Fruit fly (Drosophila melanogaster): Measurements from ENCODE around the gene Trm1.

Gene Trm1

dm6 chr2L:12435428-12435827 lies 7.6 kb downstream of the Trm1 start:
- TF ChIP-seq noc (tag; optimal IDR thresholded peaks at IDR 0.05) = no peak

- no peak for TF ChIP-seq noc (tag; optimal IDR thresholded peaks at IDR 0.05)
Measured at dm6 chr2L:12435976-12436771, 8.3 kb downstream of the Trm1 start.

- TF ChIP-seq noc (tag; optimal IDR thresholded peaks at IDR 0.05) = peak; percentile 21
Measured at dm6 chr2L:12445743-12446142, 17.9 kb downstream of the Trm1 start, which contains the start of gene Oatp33Ea. TSS of gene Oatp33Ea (minus strand) at chr2L:12445924.

dm6 chr2L:12448082-12448621 lies 20.3 kb downstream of the Trm1 start, which contains the start of the genes CG5421 and Oatp33Eb:
TSS of gene CG5421 (minus strand) at chr2L:12448132.
TSS of gene Oatp33Eb (plus strand) at chr2L:12448484.
- no peak for TF ChIP-seq noc (tag; optimal IDR thresholded peaks at IDR 0.05)

- no peak for TF ChIP-seq noc (tag; optimal IDR thresholded peaks at IDR 0.05)
Measured at dm6 chr2L:12453192-12453800, 25.5 kb downstream of the Trm1 start, which contains the start of gene CG5418. TSS of gene CG5418 (minus strand) at chr2L:12453242.

- no peak for TF ChIP-seq noc (tag; optimal IDR thresholded peaks at IDR 0.05)
Measured at dm6 chr2L:12455049-12455448, 27.2 kb downstream of the Trm1 start.

dm6 chr2L:12455750-12456149 lies 27.9 kb downstream of the Trm1 start:
- no peak for TF ChIP-seq noc (tag; optimal IDR thresholded peaks at IDR 0.05)

dm6 chr2L:12457201-12457600 lies 29.4 kb downstream of the Trm1 start:
- no peak for TF ChIP-seq noc (tag; optimal IDR thresholded peaks at IDR 0.05)

- no peak for TF ChIP-seq noc (tag; optimal IDR thresholded peaks at IDR 0.05)
Measured at dm6 chr2L:12457715-12458114, 29.9 kb downstream of the Trm1 start.

- TF ChIP-seq noc (tag; optimal IDR thresholded peaks at IDR 0.05) = no peak
Measured at dm6 chr2L:12459191-12459590, 31.4 kb downstream of the Trm1 start.

dm6 chr2L:12459841-12460240 lies 32.0 kb downstream of the Trm1 start:
- TF ChIP-seq noc (tag; optimal IDR thresholded peaks at IDR 0.05) = no peak

- TF ChIP-seq noc (tag; optimal IDR thresholded peaks at IDR 0.05) = peak; percentile 92
Measured at dm6 chr2L:12460767-12461739, 33.2 kb downstream of the Trm1 start.

- no peak for TF ChIP-seq noc (tag; optimal IDR thresholded peaks at IDR 0.05)
Measured at dm6 chr2L:12463037-12463436, 35.2 kb downstream of the Trm1 start.

- peak; percentile 13 for TF ChIP-seq noc (tag; optimal IDR thresholded peaks at IDR 0.05)
Measured at dm6 chr2L:12464065-12464464, 36.2 kb downstream of the Trm1 start.

- TF ChIP-seq noc (tag; optimal IDR thresholded peaks at IDR 0.05) = peak; percentile 62
Measured at dm6 chr2L:12465164-12466011, 37.6 kb downstream of the Trm1 start.

Measured in whole organism, larva.